Worm (Caenorhabditis elegans) whole organism, L1 larva: ENCODE measurements around the gene F46C8.8.

Source experiments
- ama-1 ChIP-seq: fragments of 150-350 bp; optimal IDR thresholded peaks from 2 replicates; lab custom pipeline; 2014
- ces-1 ChIP-seq: fragments of 150-350 bp; optimal IDR thresholded peaks from 2 replicates; lab custom pipeline; 2014; ENCODE audit warnings: missing biosample characterization, missing genetic modification reagents, missing genetic modification characterization
- dsc-1 ChIP-seq: sonication (generic microtip); optimal IDR thresholded peaks from 2 replicates; lab custom pipeline; 2016; ENCODE audit warnings: mild to moderate bottlenecking, missing genetic modification characterization, missing compliant biosample characterization
- egl-27 ChIP-seq, 2 experiments: fragments of 150-350 bp in 1 of 2; sonication (generic microtip); optimal IDR thresholded peaks; 3 replicates each; lab custom pipeline; 2017 to 2018; ENCODE audit warnings: missing biosample characterization in 2 of 2, missing genetic modification characterization in 2 of 2, missing genetic modification reagents in 2 of 2
- elt-3 ChIP-seq, 6 experiments: fragments of 150-350 bp in 1 of 6; sonication (generic microtip); optimal IDR thresholded peaks; 2 replicates each; lab custom pipeline; 2017 to 2018; ENCODE audit warnings: missing biosample characterization in 6 of 6, missing genetic modification characterization in 6 of 6, inconsistent platforms in 1 of 6
- fkh-4 ChIP-seq: sonication (generic microtip); optimal IDR thresholded peaks from 2 replicates; lab custom pipeline; 2016; ENCODE audit warnings: missing compliant biosample characterization, missing genetic modification characterization, borderline replicate concordance
- lin-13 ChIP-seq: fragments of 150-350 bp; optimal IDR thresholded peaks from 2 replicates; lab custom pipeline; 2014; ENCODE audit warnings: missing biosample characterization, missing genetic modification reagents, missing genetic modification characterization
- lsy-2 ChIP-seq, 2 experiments: fragments of 150-350 bp; optimal IDR thresholded peaks; 2 replicates each; lab custom pipeline; 2014; ENCODE audit warnings: missing biosample characterization in 2 of 2, missing genetic modification characterization in 2 of 2
- nhr-11 ChIP-seq: fragments of 150-350 bp; optimal IDR thresholded peaks from 2 replicates; lab custom pipeline; 2014; ENCODE audit warnings: missing biosample characterization, missing genetic modification characterization
- nhr-85 ChIP-seq: sonication (generic microtip); peaks from one replicate; lab custom pipeline; 2016; ENCODE audit warnings: missing genetic modification characterization, inconsistent platforms, missing compliant biosample characterization
- snpc-4 ChIP-seq: fragments of 150-350 bp; optimal IDR thresholded peaks from 2 replicates; lab custom pipeline; 2014; ENCODE audit warnings: missing biosample characterization, missing genetic modification characterization
- sup-37 ChIP-seq: fragments of 200-800 bp; sonication (Bioruptor generic); optimal IDR thresholded peaks from 2 replicates; lab custom pipeline; 2018; ENCODE audit warnings: mild to moderate bottlenecking, missing genetic modification characterization, missing compliant biosample characterization
- zag-1 ChIP-seq: fragments of 150-350 bp; optimal IDR thresholded peaks from 2 replicates; lab custom pipeline; 2014; ENCODE audit warnings: missing biosample characterization, missing genetic modification characterization

DNA sequence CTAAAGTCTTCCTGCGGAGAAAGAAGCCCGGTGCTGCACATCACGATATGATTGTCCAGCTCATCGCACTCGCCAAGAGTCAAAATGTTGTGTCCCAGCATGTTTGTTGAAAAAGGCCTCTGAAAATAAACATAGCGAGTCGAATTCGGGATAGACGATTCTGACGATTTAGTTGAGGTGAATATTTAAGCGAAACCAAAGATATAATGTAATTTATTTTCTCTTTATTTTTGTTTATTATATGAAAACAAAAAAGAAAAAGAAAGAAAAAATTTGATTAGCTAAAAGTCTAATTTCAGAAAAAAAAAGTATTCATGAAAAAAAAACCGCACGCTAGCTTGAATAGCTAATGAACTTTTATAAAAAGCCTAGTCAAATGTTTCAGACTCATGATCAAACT lies 21.6 kb downstream of the F46C8.8 start, which contains the start of gene ceh-14:
- no peak for TF ChIP-seq elt-3 (tag; optimal IDR thresholded peaks at IDR 0.05; lab: Kevin White, UChicago)
- TF ChIP-seq lsy-2 (tag; optimal IDR thresholded peaks at IDR 0.05; lab: Kevin White, UChicago): no peak
- TF ChIP-seq sup-37 (GFP tag; lab: Kevin White, UChicago): no peak
- TF ChIP-seq ama-1: no peak
- no peak for TF ChIP-seq nhr-11 (tag; lab: Kevin White, UChicago)
- TF ChIP-seq nhr-85: no peak
- no peak for TF ChIP-seq egl-27 (tag; optimal IDR thresholded peaks at IDR 0.05; lab: Kevin White, UChicago)
- TF ChIP-seq snpc-4: no peak
- TF ChIP-seq dsc-1: no peak
- TF ChIP-seq fkh-4 (tag; lab: Kevin White, UChicago): no peak
- TF ChIP-seq ces-1 (GFP tag; lab: Kevin White, UChicago): no peak
- no peak for TF ChIP-seq zag-1 (tag; lab: Kevin White, UChicago)
- no peak for TF ChIP-seq lin-13 (GFP tag; lab: Kevin White, UChicago)
